Worm (Caenorhabditis elegans) whole organism, L4 larva: Measurements from ENCODE around the gene ufd-3.

Experiments used
- F26F4.8 ChIP-seq: fragments of 200-800 bp; sonication (Bioruptor generic); conservative IDR thresholded peaks from 2 replicates; pipeline ENCODE4 v1.3.6; 2022; ENCODE audit warnings: missing genetic modification characterization, missing compliant biosample characterization
- F49E8.2 ChIP-seq: sonication (generic microtip); optimal IDR thresholded peaks from 2 replicates; lab custom pipeline; 2016; ENCODE audit warnings: missing compliant biosample characterization, mild to moderate bottlenecking, missing genetic modification characterization, borderline replicate concordance
- R02D3.7 ChIP-seq: fragments of 150-350 bp; sonication (generic microtip); optimal IDR thresholded peaks from 3 replicates; lab custom pipeline; 2014; ENCODE audit warnings: missing biosample characterization, missing genetic modification characterization
- Y48G9A.11 ChIP-seq: fragments of 200-800 bp; sonication (Bioruptor generic); IDR thresholded peaks from 2 replicates; pipeline ENCODE4 v1.3.6; 2022; ENCODE audit warnings: missing genetic modification reagents, missing genetic modification characterization, missing compliant biosample characterization
- aha-1 ChIP-seq: fragments of 150-350 bp; peaks from one replicate; lab custom pipeline; 2014; ENCODE audit warnings: missing biosample characterization, missing genetic modification characterization
- aly-2 ChIP-seq: sonication (generic microtip); optimal IDR thresholded peaks from 2 replicates; lab custom pipeline; 2018; ENCODE audit warnings: missing biosample characterization, missing genetic modification characterization
- ama-1 ChIP-seq: fragments of 150-350 bp; optimal IDR thresholded peaks from 2 replicates; lab custom pipeline; 2014; ENCODE audit warnings: inconsistent platforms, mixed read lengths
- arid-1 ChIP-seq: fragments of 200-800 bp; sonication (Bioruptor generic); conservative IDR thresholded peaks from 2 replicates; pipeline ENCODE4 v1.3.6; 2022; ENCODE audit warnings: missing genetic modification reagents, missing genetic modification characterization, missing compliant biosample characterization
- ceh-28 ChIP-seq: fragments of 150-350 bp; optimal IDR thresholded peaks from 2 replicates; lab custom pipeline; 2014; ENCODE audit warnings: missing biosample characterization, missing genetic modification reagents, missing genetic modification characterization
- duxl-1 ChIP-seq: sonication (generic microtip); optimal IDR thresholded peaks from 2 replicates; lab custom pipeline; 2016; ENCODE audit warnings: mild to moderate bottlenecking, missing genetic modification characterization, moderate library complexity, missing compliant biosample characterization; ENCODE audit not compliant: poor library complexity
- hif-1 ChIP-seq, 2 experiments: sonication (generic microtip); optimal IDR thresholded peaks; 2 replicates each; lab custom pipeline; 2016 to 2017; ENCODE audit warnings: missing compliant biosample characterization in 2 of 2, missing genetic modification characterization in 2 of 2, missing genetic modification reagents in 2 of 2, missing genotype in 2 of 2, mild to moderate bottlenecking in 1 of 2
- hlh-11 ChIP-seq: fragments of 200-800 bp; sonication (Bioruptor generic); optimal IDR thresholded peaks from 2 replicates; lab custom pipeline; 2018; ENCODE audit warnings: mild to moderate bottlenecking, missing genetic modification characterization, missing compliant biosample characterization
- lim-7 ChIP-seq: fragments of 200-800 bp; sonication (Bioruptor generic); IDR thresholded peaks from 2 replicates; pipeline ENCODE4 v1.3.6; 2022; ENCODE audit warnings: missing genetic modification characterization, missing compliant biosample characterization
- lin-38 ChIP-seq: fragments of 200-800 bp; sonication (Bioruptor generic); IDR thresholded peaks from 2 replicates; pipeline ENCODE4 v1.3.6; 2022; ENCODE audit warnings: missing genetic modification reagents, missing genetic modification characterization, missing compliant biosample characterization
- lin-39 ChIP-seq: fragments of 150-350 bp; optimal IDR thresholded peaks from 2 replicates; lab custom pipeline; 2014; ENCODE audit warnings: missing biosample characterization, missing genetic modification reagents, missing genetic modification characterization
- lir-3 ChIP-seq: sonication (generic microtip); optimal IDR thresholded peaks from 2 replicates; lab custom pipeline; 2016; ENCODE audit warnings: mild to moderate bottlenecking, missing genetic modification characterization, missing compliant biosample characterization
- lsy-2 ChIP-seq, 2 experiments: fragments of 150-350 bp in 1 of 2; sonication (generic microtip) in 1 of 2; optimal IDR thresholded peaks; 2 replicates each; lab custom pipeline; 2014 to 2017; ENCODE audit warnings: missing biosample characterization in 2 of 2, missing genetic modification characterization in 2 of 2
- madf-9 ChIP-seq: fragments of 200-800 bp; sonication (Bioruptor generic); conservative IDR thresholded peaks from 2 replicates; pipeline ENCODE4 v1.3.6; 2022; ENCODE audit warnings: missing genetic modification reagents, missing genetic modification characterization, missing compliant biosample characterization
- mxl-2 ChIP-seq: fragments of 200-800 bp; sonication (Bioruptor generic); conservative IDR thresholded peaks from 2 replicates; pipeline ENCODE4 v1.3.6; 2022; ENCODE audit warnings: missing genetic modification reagents, missing genetic modification characterization, missing compliant biosample characterization
- nhr-11 ChIP-seq: fragments of 150-350 bp; optimal IDR thresholded peaks from 2 replicates; lab custom pipeline; 2014; ENCODE audit warnings: missing biosample characterization, missing genetic modification characterization
- nhr-111 ChIP-seq: fragments of 200-800 bp; sonication (Bioruptor generic); optimal IDR thresholded peaks from 2 replicates; lab custom pipeline; 2018; ENCODE audit warnings: mild to moderate bottlenecking, missing genetic modification characterization, missing compliant biosample characterization
- nhr-41 ChIP-seq: fragments of 200-800 bp; sonication (Bioruptor generic); IDR thresholded peaks from 2 replicates; pipeline ENCODE4 v1.3.6; 2022; ENCODE audit warnings: missing genetic modification reagents, missing genetic modification characterization, missing compliant biosample characterization
- nhr-48 ChIP-seq: sonication (generic microtip); optimal IDR thresholded peaks from 2 replicates; lab custom pipeline; 2016; ENCODE audit warnings: mild to moderate bottlenecking, missing genetic modification characterization, missing compliant biosample characterization
- nhr-76 ChIP-seq: fragments of 150-350 bp; optimal IDR thresholded peaks from 2 replicates; lab custom pipeline; 2014; ENCODE audit warnings: missing biosample characterization, missing genetic modification characterization
- nhr-77 ChIP-seq: fragments of 150-350 bp; optimal IDR thresholded peaks from 2 replicates; lab custom pipeline; 2014; ENCODE audit warnings: missing biosample characterization, missing genetic modification characterization
- skn-1 ChIP-seq: fragments of 150-350 bp; optimal IDR thresholded peaks from 2 replicates; lab custom pipeline; 2014; ENCODE audit warnings: missing biosample characterization, missing genetic modification characterization
- spr-3 ChIP-seq: fragments of 200-800 bp; sonication (Bioruptor generic); optimal IDR thresholded peaks from 2 replicates; lab custom pipeline; 2018; ENCODE audit warnings: mild to moderate bottlenecking, missing genetic modification characterization, missing compliant biosample characterization
- tag-97 ChIP-seq: fragments of 200-800 bp; sonication (Bioruptor generic); IDR thresholded peaks from 2 replicates; pipeline ENCODE4 v1.3.6; 2022; ENCODE audit warnings: missing genetic modification characterization, missing compliant biosample characterization
- tra-1 ChIP-seq: fragments of 200-800 bp; sonication (Bioruptor generic); IDR thresholded peaks from 2 replicates; pipeline ENCODE4 v1.3.6; 2022; ENCODE audit warnings: missing genetic modification reagents, missing genetic modification characterization, missing compliant biosample characterization
- unc-39 ChIP-seq: sonication (generic microtip); optimal IDR thresholded peaks from 2 replicates; lab custom pipeline; 2017; ENCODE audit warnings: missing biosample characterization, missing genetic modification characterization
- unc-62 ChIP-seq, 3 experiments: fragments of 150-350 bp in 1 of 3; sonication (generic microtip); optimal IDR thresholded peaks in 2 of 3; peaks in 1 of 3; 1 replicate in 1 of 3; 2 replicates in 2 of 3; lab custom pipeline; 2014 to 2017; ENCODE audit warnings: missing biosample characterization in 3 of 3, missing genetic modification characterization in 3 of 3, missing genetic modification reagents in 3 of 3, missing genotype in 1 of 3
- zfp-3 ChIP-seq: fragments of 200-800 bp; sonication (Bioruptor generic); conservative IDR thresholded peaks from 2 replicates; pipeline ENCODE4 v1.3.6; 2022; ENCODE audit warnings: missing genetic modification reagents, missing genetic modification characterization, missing compliant biosample characterization
- zip-11 ChIP-seq: fragments of 200-800 bp; sonication (Bioruptor generic); IDR thresholded peaks from 2 replicates; pipeline ENCODE4 v1.3.6; 2022; ENCODE audit warnings: missing genetic modification characterization, missing compliant biosample characterization
- ztf-11 ChIP-seq: fragments of 150-350 bp; optimal IDR thresholded peaks from 2 replicates; lab custom pipeline; 2014; ENCODE audit warnings: missing biosample characterization, missing genetic modification characterization

Gene ufd-3

DNA sequence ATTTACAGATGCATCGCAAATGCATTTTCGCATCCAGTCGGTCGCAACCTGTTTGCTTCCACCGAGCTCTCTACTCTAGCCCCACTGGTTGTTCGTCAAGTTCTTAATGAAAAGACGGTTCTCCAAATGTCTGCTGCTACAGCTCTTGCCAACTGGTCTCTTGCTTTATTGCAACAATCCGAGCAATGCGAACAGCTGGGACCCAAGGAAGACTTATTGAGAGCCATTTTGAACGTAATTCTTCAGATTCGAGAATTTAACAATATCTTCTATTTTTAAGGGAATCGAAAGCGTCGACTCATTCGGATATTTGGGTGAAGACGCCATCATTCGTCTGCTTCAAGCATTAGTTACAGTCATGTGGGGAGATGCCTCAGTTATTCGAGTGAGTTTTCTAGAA is 2.7 kb downstream of the ufd-3 start:
- TF ChIP-seq arid-1 (GFP tag; lab: Robert Waterston, UW) (no peak), zip-11 (GFP tag; lab: Robert Waterston, UW) (no peak), nhr-41 (GFP tag; lab: Robert Waterston, UW) (no peak), ztf-11 (tag; lab: Kevin White, UChicago) (no peak), unc-62 (GFP tag; optimal IDR thresholded peaks at IDR 0.05 in 1 of 2; lab: Kevin White, UChicago) (peak in 1 of 2 experiments; percentile 91), unc-62 (tag; optimal IDR thresholded peaks at IDR 0.05; lab: Kevin White, UChicago) (no peak), tag-97 (GFP tag; lab: Robert Waterston, UW) (no peak), hlh-11 (no peak), hif-1 (tag; optimal IDR thresholded peaks at IDR 0.05; lab: Kevin White, UChicago) (no peak)

DNA sequence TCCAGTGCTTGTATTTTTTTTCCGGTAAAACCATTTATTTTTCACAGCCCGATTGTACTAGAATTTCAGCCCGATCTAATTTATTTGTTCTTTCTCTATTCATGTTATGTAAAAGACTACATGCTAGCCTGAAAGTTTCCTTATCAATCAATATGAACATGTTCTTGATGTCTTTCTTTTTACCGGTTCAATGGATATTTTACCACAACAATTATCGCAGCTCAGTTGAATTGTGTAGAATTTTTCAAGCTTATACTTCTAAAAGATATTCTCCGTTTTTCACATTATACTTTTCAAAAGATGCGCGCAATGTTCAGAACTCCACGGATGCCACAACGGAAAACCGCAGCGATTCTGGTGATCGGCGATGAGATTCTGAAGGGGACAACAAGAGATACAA is 3.3 kb downstream of the ufd-3 start, which contains the start of gene flad-1:
Gene flad-1, plus strand, starts transcription at position 301 of the 400 bp plus-strand sequence.
- TF ChIP-seq R02D3.7 (tag; lab: Kevin White, UChicago) (no peak), unc-39 (tag; lab: Kevin White, UChicago) (no peak), Y48G9A.11 (GFP tag; lab: Robert Waterston, UW) (no peak), mxl-2 (no peak), lin-38 (no peak; the same call in none of the 2 replicates), F26F4.8 (GFP tag; lab: Robert Waterston, UW) (no peak), duxl-1 (tag; lab: Kevin White, UChicago) (no peak), spr-3 (no peak), nhr-11 (tag; lab: Kevin White, UChicago) (no peak), lim-7 (no peak), nhr-48 (tag; lab: Kevin White, UChicago) (no peak), ceh-28 (tag; lab: Kevin White, UChicago) (no peak), aly-2 (no peak)

DNA sequence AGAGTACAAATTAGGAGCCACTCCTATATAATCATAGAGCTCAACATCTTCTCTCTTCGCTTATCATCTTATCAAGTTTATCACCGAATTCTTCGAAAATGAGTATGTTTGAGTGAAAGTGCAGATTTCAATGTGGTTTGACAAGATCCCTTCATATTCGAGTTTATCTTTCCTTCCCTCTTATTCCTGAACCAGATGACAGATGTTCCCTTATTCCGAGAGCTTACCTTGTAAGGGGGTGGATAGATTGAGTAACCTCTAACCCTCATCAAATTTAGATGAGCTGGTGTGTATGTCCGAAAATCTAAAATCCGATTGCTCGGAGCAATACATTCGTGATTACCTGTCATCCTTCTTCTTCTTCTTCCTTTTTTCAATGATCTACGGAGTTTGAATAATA is 8.1 kb downstream of the ufd-3 start:
- TF ChIP-seq unc-62 (GFP tag; optimal IDR thresholded peaks at IDR 0.05 in 1 of 2; lab: Kevin White, UChicago) (peak in 1 of 2 experiments; percentile 93), unc-62 (tag; optimal IDR thresholded peaks at IDR 0.05; lab: Kevin White, UChicago) (no peak), tra-1 (GFP tag; lab: Robert Waterston, UW) (no peak), aha-1 (peak; percentile 9), F49E8.2 (tag; lab: Kevin White, UChicago) (no peak)
- TF ChIP-seq, all 104 proteins: peak for 2

DNA sequence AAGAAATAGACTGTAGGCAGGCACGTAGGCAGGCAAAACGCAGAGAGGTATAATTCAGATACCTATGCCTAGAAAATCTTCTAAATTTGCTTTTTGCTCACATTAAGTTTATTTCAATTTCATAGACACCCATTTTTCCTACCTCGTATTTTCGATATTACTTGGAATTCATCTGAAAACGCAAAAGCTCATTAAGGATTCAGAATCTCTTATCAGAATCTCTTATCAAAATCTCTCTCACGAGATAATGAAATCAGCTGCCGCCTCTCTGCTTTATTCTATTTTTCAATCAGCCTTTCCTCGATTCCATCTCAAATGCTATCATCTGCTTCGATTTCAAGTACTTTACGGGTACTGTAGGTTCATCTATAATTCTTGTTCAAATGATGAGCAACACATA is 11.3 kb downstream of the ufd-3 start:
- TF ChIP-seq lir-3 (tag; lab: Kevin White, UChicago) (no peak), aha-1 (peak; percentile 83), lsy-2 (tag; optimal IDR thresholded peaks at IDR 0.05; lab: Kevin White, UChicago) (no peak), F26F4.8 (GFP tag; lab: Robert Waterston, UW) (no peak), madf-9 (GFP tag; lab: Robert Waterston, UW) (no peak), ama-1 (no peak), skn-1 (tag; lab: Kevin White, UChicago) (no peak), nhr-48 (tag; lab: Kevin White, UChicago) (no peak)
- TF ChIP-seq, all 104 proteins: peak for 1

DNA sequence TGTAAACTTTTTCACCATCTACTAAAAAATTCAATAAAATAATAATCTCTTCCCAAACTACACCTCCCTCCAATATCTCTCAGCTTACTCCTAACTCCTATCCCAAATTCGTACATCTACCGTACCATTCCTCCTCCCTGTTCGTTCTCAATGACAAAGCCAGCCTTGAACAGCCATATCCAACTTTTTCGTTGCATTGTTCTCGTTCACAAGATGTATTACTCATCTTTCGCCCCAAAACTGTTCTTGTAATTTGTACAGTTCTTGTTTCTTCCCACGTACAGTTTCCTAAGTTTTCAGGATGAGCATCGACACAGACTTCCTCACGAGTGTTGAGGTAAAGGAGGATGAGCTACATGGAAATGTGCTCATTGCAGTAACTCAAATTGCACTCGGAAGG is 14.3 kb downstream of the ufd-3 start, which contains the start of gene egl-43:
Gene egl-43, plus strand, starts transcription at position 301 of the 400 bp plus-strand sequence.
- TF ChIP-seq mxl-2 (no peak), lsy-2 (tag; optimal IDR thresholded peaks at IDR 0.05; lab: Kevin White, UChicago) (no peak), nhr-77 (tag; lab: Kevin White, UChicago) (no peak), arid-1 (GFP tag; lab: Robert Waterston, UW) (no peak), lin-39 (tag; lab: Kevin White, UChicago) (no peak), nhr-111 (GFP tag; lab: Kevin White, UChicago) (no peak), nhr-76 (tag; lab: Kevin White, UChicago) (no peak), ceh-28 (tag; lab: Kevin White, UChicago) (no peak), zfp-3 (GFP tag; lab: Robert Waterston, UW) (no peak)
- TF ChIP-seq, all 104 proteins: peak for 0
